Worm (Caenorhabditis elegans): ENCODE data around the gene T10G3.1.

DNA sequence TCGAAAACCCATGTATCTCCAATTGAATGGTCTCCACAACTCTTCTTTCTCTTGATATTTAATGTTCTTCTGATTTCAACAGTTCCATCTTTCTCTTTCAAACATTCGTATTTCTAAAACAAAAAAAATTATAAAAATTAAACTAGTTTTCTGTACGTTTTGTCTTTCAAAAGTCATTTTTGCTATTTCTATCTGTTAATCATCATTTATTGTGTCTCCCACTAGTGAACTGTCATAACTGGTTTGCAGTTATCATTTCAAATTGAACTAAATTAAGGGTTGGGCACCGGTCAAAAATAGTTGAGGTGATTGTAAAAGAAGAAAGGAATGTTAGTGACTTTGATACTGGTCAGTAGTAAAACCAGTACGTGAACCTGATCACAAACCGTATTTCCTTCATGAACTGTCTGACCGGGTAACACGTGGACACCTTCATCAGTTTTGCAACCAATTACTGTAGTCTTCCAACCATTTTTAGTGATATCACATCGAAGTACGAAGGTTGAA is 14.9 kb upstream of the T10G3.1 start:
- TF ChIP-seq flt-1 (GFP tag; IDR thresholded peaks at IDR 0.05): no peak
- TF ChIP-seq tab-1 (GFP tag; IDR thresholded peaks at IDR 0.05): no peak

Data from whole organism, midembryonic.